Fruit fly (Drosophila melanogaster) whole organism, prepupa: Measurements from ENCODE around the gene uif.

ENCODE experiments used
- Blimp-1 ChIP-seq: fragments of 200-800 bp; sonication (Bioruptor generic); optimal IDR thresholded peaks from 3 replicates; lab custom pipeline; 2017; ENCODE audit warnings: missing biosample characterization, missing genetic modification characterization, mild to moderate bottlenecking, moderate library complexity, missing genetic modification reagents
- CG7368 ChIP-seq: fragments of 200-800 bp; sonication (Bioruptor generic); optimal IDR thresholded peaks from 3 replicates; lab custom pipeline; 2016; ENCODE audit warnings: missing biosample characterization, missing genetic modification characterization
- CG8319 ChIP-seq: fragments of 200-800 bp; sonication (Bioruptor generic); optimal IDR thresholded peaks from 3 replicates; lab custom pipeline; 2016; ENCODE audit warnings: missing biosample characterization, missing genetic modification characterization
- eg ChIP-seq: fragments of 200-800 bp; sonication (Bioruptor generic); IDR thresholded peaks from 3 replicates; pipeline ENCODE4 v1.3.6; 2022; ENCODE audit warnings: missing biosample characterization, missing genetic modification characterization

DNA sequence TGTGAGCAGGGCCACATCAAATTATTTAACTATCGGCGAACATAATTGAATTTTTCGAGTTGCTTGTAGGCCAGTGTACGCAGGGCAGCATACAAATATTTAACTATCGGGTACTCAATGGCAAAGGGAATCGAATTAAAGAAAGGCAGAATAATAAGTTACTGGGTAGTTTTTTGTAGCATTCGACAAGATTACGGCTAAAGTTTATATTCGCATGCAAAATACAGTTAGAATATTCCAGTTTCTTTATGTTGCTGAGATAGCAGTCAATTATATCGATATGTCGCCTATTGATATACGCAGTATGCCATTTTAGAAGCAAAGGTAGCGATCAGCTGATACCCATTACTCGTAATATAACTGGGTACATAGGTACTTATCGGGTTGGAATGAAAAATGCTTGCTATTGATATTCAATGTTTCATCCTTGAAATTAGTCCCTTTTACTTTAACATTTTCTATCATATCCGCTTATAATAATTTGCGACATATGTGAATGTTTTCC, 42.1 kb downstream of the uif start:
- no peak for TF ChIP-seq CG8319 (GFP tag; lab: Kevin White, UChicago)
- TF ChIP-seq Blimp-1 (GFP tag; lab: Kevin White, UChicago) = no peak
- TF ChIP-seq CG7368 (GFP tag; lab: Kevin White, UChicago) = no peak
- TF ChIP-seq eg (GFP tag; lab: Robert Waterston, UW) = peak; percentile 56; the same call in 2 of the 3 replicates
